Fruit fly (Drosophila melanogaster) whole organism, embryonic: Measurements from ENCODE around the gene Blos4.

Experiments used
- B-H1 ChIP-seq: fragments of 200-800 bp; sonication (Bioruptor generic); IDR thresholded peaks from 3 replicates; pipeline ENCODE4 v1.3.6; 2022; ENCODE audit warnings: missing biosample characterization, missing genetic modification characterization
- C15 ChIP-seq: fragments of 200-800 bp; sonication (Bioruptor generic); IDR thresholded peaks from 3 replicates; pipeline ENCODE4 v1.3.6; 2022; ENCODE audit warnings: missing biosample characterization, missing genetic modification characterization
- CG10267 ChIP-seq: fragments of 200-800 bp; sonication (Bioruptor generic); optimal IDR thresholded peaks from 2 replicates; lab custom pipeline; 2018; ENCODE audit warnings: missing biosample characterization, mild to moderate bottlenecking, missing genetic modification characterization, moderate library complexity
- CG12299 ChIP-seq: fragments of 200-800 bp; sonication (Bioruptor generic); optimal IDR thresholded peaks from 2 replicates; lab custom pipeline; 2018; ENCODE audit warnings: missing biosample characterization, mild to moderate bottlenecking, missing genetic modification characterization
- CG12942 ChIP-seq: fragments of 200-800 bp; sonication (Bioruptor generic); optimal IDR thresholded peaks from 3 replicates; lab custom pipeline; 2016; ENCODE audit warnings: missing biosample characterization, missing genetic modification characterization
- CG13296 ChIP-seq: fragments of 200-800 bp; sonication (Bioruptor generic); optimal IDR thresholded peaks from 3 replicates; lab custom pipeline; 2018; ENCODE audit warnings: missing biosample characterization, mild to moderate bottlenecking, missing genetic modification characterization
- CG13775 ChIP-seq: fragments of 200-800 bp; sonication (Bioruptor generic); optimal IDR thresholded peaks from 3 replicates; lab custom pipeline; 2017; ENCODE audit warnings: missing biosample characterization, mild to moderate bottlenecking, missing genetic modification characterization
- CG14050 ChIP-seq: fragments of 200-800 bp; sonication (Bioruptor generic); IDR thresholded peaks from 3 replicates; pipeline ENCODE4 v1.3.6; 2022; ENCODE audit warnings: missing biosample characterization, missing genetic modification characterization
- CG14965 ChIP-seq: fragments of 200-800 bp; sonication (Bioruptor generic); optimal IDR thresholded peaks from 2 replicates; lab custom pipeline; 2016; ENCODE audit warnings: missing biosample characterization, missing genetic modification characterization, borderline replicate concordance
- CG1647 ChIP-seq: fragments of 200-800 bp; sonication (Bioruptor generic); optimal IDR thresholded peaks from 3 replicates; lab custom pipeline; 2016; ENCODE audit warnings: missing biosample characterization, missing genetic modification characterization
- CG17829 ChIP-seq: fragments of 200-800 bp; optimal IDR thresholded peaks from 2 replicates; lab custom pipeline; 2019; ENCODE audit warnings: missing biosample characterization, mild to moderate bottlenecking, missing genetic modification characterization, moderate library complexity
- CG18619 ChIP-seq: fragments of 200-800 bp; sonication (Bioruptor generic); optimal IDR thresholded peaks from 3 replicates; lab custom pipeline; 2017; ENCODE audit warnings: missing biosample characterization, mild to moderate bottlenecking, missing genetic modification characterization
- CG2120 ChIP-seq: fragments of 200-800 bp; sonication (Bioruptor generic); optimal IDR thresholded peaks from 3 replicates; lab custom pipeline; 2016; ENCODE audit warnings: missing biosample characterization, missing genetic modification characterization
- CG30403 ChIP-seq: fragments of 200-800 bp; sonication (Bioruptor generic); optimal IDR thresholded peaks from 3 replicates; lab custom pipeline; 2016; ENCODE audit warnings: missing biosample characterization, missing genetic modification characterization
- CG3065 ChIP-seq: fragments of 200-800 bp; sonication (Bioruptor generic); optimal IDR thresholded peaks from 2 replicates; lab custom pipeline; 2016; ENCODE audit warnings: missing biosample characterization, missing genetic modification characterization
- CG3726 ChIP-seq: fragments of 200-800 bp; sonication (Bioruptor generic); IDR thresholded peaks from 3 replicates; pipeline ENCODE4, ENCODE4 v1.3.6; 2022; ENCODE audit warnings: missing biosample characterization, missing genetic modification characterization
- CG4617 ChIP-seq: fragments of 200-800 bp; sonication (Bioruptor generic); optimal IDR thresholded peaks from 3 replicates; lab custom pipeline; 2016; ENCODE audit warnings: missing biosample characterization, missing genetic modification characterization, borderline replicate concordance
- CG4707 ChIP-seq: fragments of 200-800 bp; sonication (Bioruptor generic); optimal IDR thresholded peaks from 2 replicates; lab custom pipeline; 2018; ENCODE audit warnings: missing biosample characterization, mild to moderate bottlenecking, missing genetic modification characterization, moderate library complexity
- CG6175 ChIP-seq: fragments of 200-800 bp; sonication (Bioruptor generic); IDR thresholded peaks from 3 replicates; pipeline ENCODE4 v1.3.6; 2022; ENCODE audit warnings: missing biosample characterization, missing genetic modification characterization
- CG8924 ChIP-seq: fragments of 200-800 bp; optimal IDR thresholded peaks from 3 replicates; lab custom pipeline; 2019; ENCODE audit warnings: missing biosample characterization, mild to moderate bottlenecking, missing genetic modification characterization, moderate library complexity
- CG9932 ChIP-seq: fragments of 200-800 bp; sonication (Bioruptor generic); IDR thresholded peaks from 2 replicates; pipeline ENCODE4 v1.3.6; 2022; ENCODE audit warnings: missing biosample characterization, missing genetic modification characterization
- Gsc ChIP-seq: fragments of 200-800 bp; sonication (Bioruptor generic); IDR thresholded peaks from 2 replicates; pipeline ENCODE4 v1.3.6; 2022; ENCODE audit warnings: missing biosample characterization, missing genetic modification characterization
- Gug ChIP-seq: fragments of 200-800 bp; sonication (Bioruptor generic); IDR thresholded peaks from 4 replicates; pipeline ENCODE4 v1.3.6; 2022; ENCODE audit warnings: missing biosample characterization, missing genetic modification characterization
- Hmx ChIP-seq: fragments of 200-800 bp; sonication (Bioruptor generic); optimal IDR thresholded peaks from 2 replicates; lab custom pipeline; 2016; ENCODE audit warnings: missing biosample characterization, missing genetic modification characterization
- Kr ChIP-seq: fragments of 200-800 bp; sonication (Bioruptor generic); optimal IDR thresholded peaks from 2 replicates; lab custom pipeline; 2017; ENCODE audit warnings: missing biosample characterization, mild to moderate bottlenecking, missing genetic modification characterization
- MTF-1 ChIP-seq: fragments of 200-800 bp; sonication (Bioruptor generic); optimal IDR thresholded peaks from 2 replicates; lab custom pipeline; 2018; ENCODE audit warnings: missing biosample characterization, mild to moderate bottlenecking, missing genetic modification characterization, borderline replicate concordance
- Meics ChIP-seq: fragments of 200-800 bp; sonication (Bioruptor generic); optimal IDR thresholded peaks from 2 replicates; lab custom pipeline; 2017; ENCODE audit warnings: missing biosample characterization, mild to moderate bottlenecking, missing genetic modification characterization
- NFAT ChIP-seq: fragments of 200-800 bp; sonication (Bioruptor generic); IDR thresholded peaks from 2 replicates; pipeline ENCODE4 v1.3.6; 2022; ENCODE audit warnings: missing biosample characterization, missing genetic modification characterization
- Nf-YB ChIP-seq: fragments of 200-800 bp; sonication (Bioruptor generic); optimal IDR thresholded peaks from 3 replicates; lab custom pipeline; 2019; ENCODE audit warnings: missing biosample characterization, mild to moderate bottlenecking, missing genetic modification characterization, moderate library complexity
- Oaz ChIP-seq: fragments of 200-800 bp; sonication (Bioruptor generic); IDR thresholded peaks from 2 replicates; pipeline ENCODE4 v1.3.6; 2022; ENCODE audit warnings: missing biosample characterization, missing genetic modification characterization
- al ChIP-seq: fragments of 200-800 bp; sonication (Bioruptor generic); IDR thresholded peaks from 2 replicates; pipeline ENCODE4 v1.3.6; 2022; ENCODE audit warnings: missing biosample characterization, missing genetic modification characterization
- amos ChIP-seq: fragments of 200-800 bp; sonication (Bioruptor generic); IDR thresholded peaks from 2 replicates; pipeline ENCODE4 v1.3.6; 2022; ENCODE audit warnings: missing biosample characterization, missing genetic modification characterization; ENCODE audit not compliant: partially characterized antibody
- btn ChIP-seq: fragments of 200-800 bp; sonication (Bioruptor generic); optimal IDR thresholded peaks from 2 replicates; lab custom pipeline; 2016; ENCODE audit warnings: missing biosample characterization, missing genetic modification characterization
- cato ChIP-seq: fragments of 200-800 bp; sonication (Bioruptor generic); optimal IDR thresholded peaks from 2 replicates; lab custom pipeline; 2016; ENCODE audit warnings: missing biosample characterization, missing genetic modification characterization, borderline replicate concordance
- cwo ChIP-seq: fragments of 200-800 bp; sonication (Bioruptor generic); optimal IDR thresholded peaks from 3 replicates; lab custom pipeline; 2017; ENCODE audit warnings: missing biosample characterization, missing genetic modification characterization, mild to moderate bottlenecking, moderate library complexity, missing genetic modification reagents
- gem ChIP-seq: fragments of 200-800 bp; sonication (Bioruptor generic); optimal IDR thresholded peaks from 2 replicates; lab custom pipeline; 2019; ENCODE audit warnings: missing biosample characterization, mild to moderate bottlenecking, missing genetic modification characterization, moderate library complexity
- h ChIP-seq: fragments of >200 bp; optimal IDR thresholded peaks from 2 replicates; lab custom pipeline; 2017
- hth ChIP-seq: fragments of >200 bp; optimal IDR thresholded peaks from 2 replicates; lab custom pipeline; 2017; ENCODE audit warnings: inconsistent platforms
- kay ChIP-seq: fragments of 200-800 bp; sonication (Bioruptor generic); optimal IDR thresholded peaks from 2 replicates; lab custom pipeline; 2016; ENCODE audit warnings: missing biosample characterization, missing genetic modification characterization
- knrl ChIP-seq: fragments of 200-800 bp; sonication (Bioruptor generic); IDR thresholded peaks from 3 replicates; pipeline ENCODE4 v1.3.6; 2022; ENCODE audit warnings: missing biosample characterization, missing genetic modification characterization; ENCODE audit not compliant: partially characterized antibody
- luna ChIP-seq: fragments of 200-800 bp; sonication (Bioruptor generic); optimal IDR thresholded peaks from 2 replicates; lab custom pipeline; 2016; ENCODE audit warnings: missing biosample characterization, missing genetic modification characterization
- nom ChIP-seq: fragments of 200-800 bp; sonication (Bioruptor generic); optimal IDR thresholded peaks from 2 replicates; lab custom pipeline; 2017; ENCODE audit warnings: missing biosample characterization, missing genetic modification characterization, mild to moderate bottlenecking, moderate library complexity, missing genetic modification reagents
- peb ChIP-seq: fragments of 200-800 bp; sonication (Bioruptor generic); IDR thresholded peaks from 2 replicates; pipeline ENCODE4 v1.3.6; 2022; ENCODE audit warnings: missing biosample characterization, missing genetic modification characterization
- pho ChIP-seq: fragments of 200-800 bp; sonication (Bioruptor generic); optimal IDR thresholded peaks from 2 replicates; lab custom pipeline; 2016; ENCODE audit warnings: missing biosample characterization, missing genetic modification characterization
- pita ChIP-seq: fragments of 200-800 bp; sonication (Bioruptor generic); optimal IDR thresholded peaks from 2 replicates; lab custom pipeline; 2017; ENCODE audit warnings: missing biosample characterization, mild to moderate bottlenecking, missing genetic modification characterization
- pros ChIP-seq: fragments of 200-800 bp; sonication (Bioruptor generic); optimal IDR thresholded peaks from 3 replicates; lab custom pipeline; 2019; ENCODE audit warnings: missing biosample characterization, mild to moderate bottlenecking, missing genetic modification characterization, moderate library complexity
- row ChIP-seq: fragments of 200-800 bp; sonication (Bioruptor generic); IDR thresholded peaks from 3 replicates; pipeline ENCODE4 v1.3.6; 2022; ENCODE audit warnings: missing biosample characterization, missing genetic modification characterization
- run ChIP-seq: fragments of 200-800 bp; sonication (Bioruptor generic); optimal IDR thresholded peaks from 3 replicates; lab custom pipeline; 2018; ENCODE audit warnings: missing biosample characterization, mild to moderate bottlenecking, missing genetic modification characterization
- sim ChIP-seq: fragments of 200-800 bp; sonication (Bioruptor generic); IDR thresholded peaks from 2 replicates; pipeline ENCODE4 v1.3.6; 2022; ENCODE audit warnings: missing biosample characterization, missing genetic modification characterization
- sob ChIP-seq: fragments of 200-800 bp; sonication (Bioruptor generic); IDR thresholded peaks from 2 replicates; pipeline ENCODE4 v1.3.6; 2022; ENCODE audit warnings: missing biosample characterization, missing genetic modification characterization
- wor ChIP-seq: fragments of 200-800 bp; sonication (Bioruptor generic); IDR thresholded peaks from 2 replicates; pipeline ENCODE4 v1.3.6; 2022; ENCODE audit warnings: missing biosample characterization, missing genetic modification characterization

Blos4 gene

DNA sequence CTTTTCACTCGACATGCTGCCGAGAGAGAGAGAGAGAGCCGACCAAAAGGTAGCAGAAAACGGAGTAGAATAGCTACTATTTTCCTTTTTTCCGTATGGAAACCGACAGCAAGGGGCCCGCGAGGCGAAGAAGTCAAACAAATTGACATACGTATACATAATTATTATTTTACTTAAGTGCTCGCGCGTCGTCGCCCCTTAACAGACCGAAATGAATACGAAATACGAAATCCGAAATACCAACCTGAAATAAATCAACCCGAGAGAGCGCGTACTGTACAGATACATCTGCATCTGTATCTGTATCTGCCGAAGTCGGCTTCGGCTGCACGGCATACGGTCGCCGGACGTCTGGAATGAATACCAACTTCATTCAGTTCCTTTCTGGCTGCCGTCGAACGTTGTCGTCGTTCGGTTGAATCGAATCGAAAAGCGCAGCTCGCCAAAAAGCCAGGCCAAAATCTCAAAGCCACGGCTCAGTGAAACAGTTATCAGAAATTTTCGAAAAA is 21.3 kb upstream of the Blos4 start (continued):
- no peak for TF ChIP-seq CG3065 (GFP tag; lab: Kevin White, UChicago)
- TF ChIP-seq CG14050 (GFP tag; lab: Robert Waterston, UW) = peak; percentile 42; the same call in 2 of the 3 replicates
- no peak for TF ChIP-seq CG13775 (GFP tag; lab: Kevin White, UChicago)
- TF ChIP-seq Oaz = no peak
- no peak for TF ChIP-seq CG12942 (GFP tag; lab: Kevin White, UChicago)
- TF ChIP-seq cato (GFP tag; lab: Kevin White, UChicago) = no peak
- TF ChIP-seq Meics (GFP tag; lab: Kevin White, UChicago) = peak; percentile 47
- no peak; the same call in 2 of the 3 replicates for TF ChIP-seq B-H1 (GFP tag; lab: Robert Waterston, UW)
- no peak for TF ChIP-seq luna (GFP tag; lab: Kevin White, UChicago)
- TF ChIP-seq CG18619 (GFP tag; lab: Kevin White, UChicago) = no peak
- no peak for TF ChIP-seq Gsc (GFP tag; lab: Robert Waterston, UW)
- peak; percentile 41; the same call in 1 of the 2 replicates for TF ChIP-seq sob (GFP tag; lab: Robert Waterston, UW)
- no peak for TF ChIP-seq CG30403
- no peak for TF ChIP-seq wor (GFP tag; lab: Robert Waterston, UW)
- peak; percentile 43 for TF ChIP-seq CG13296
- peak; percentile 70 for TF ChIP-seq CG17829
- peak; percentile 18 for TF ChIP-seq run (tag; lab: Kevin White, UChicago)
- TF ChIP-seq NFAT (GFP tag; lab: Robert Waterston, UW) = peak; percentile 64
- no peak for TF ChIP-seq CG10267 (tag; lab: Kevin White, UChicago)
- TF ChIP-seq CG1647 (GFP tag; lab: Kevin White, UChicago) = peak; percentile 36
- peak; percentile 35 for TF ChIP-seq pho (GFP tag; lab: Kevin White, UChicago)
- TF ChIP-seq CG12299 (tag; lab: Kevin White, UChicago) = peak; percentile 30
- no peak for TF ChIP-seq CG3726 (GFP tag; lab: Robert Waterston, UW)
- no peak for TF ChIP-seq h
- TF ChIP-seq CG6175 (GFP tag; lab: Robert Waterston, UW) = peak; percentile 57; the same call in 2 of the 3 replicates
- TF ChIP-seq CG4707 = peak; percentile 46
- peak; percentile 77 for TF ChIP-seq MTF-1 (GFP tag; lab: Kevin White, UChicago)
- peak; percentile 60; the same call in 1 of the 2 replicates for TF ChIP-seq amos (GFP tag; lab: Robert Waterston, UW)
- no peak for TF ChIP-seq Nf-YB (GFP tag; lab: Kevin White, UChicago)
- no peak for TF ChIP-seq gem (tag; lab: Kevin White, UChicago)
- TF ChIP-seq CG14965 (GFP tag; lab: Kevin White, UChicago) = no peak
- peak; percentile 43 for TF ChIP-seq CG2120 (GFP tag; lab: Kevin White, UChicago)
- TF ChIP-seq cwo (GFP tag; lab: Kevin White, UChicago) = peak; percentile 18
- 0 out of 2 replicates have a peak, but pooled peaks have one; percentile 9 for TF ChIP-seq peb (GFP tag; lab: Robert Waterston, UW)
- no peak; the same call in 1 of the 2 replicates for TF ChIP-seq sim (GFP tag; lab: Robert Waterston, UW)
- no peak for TF ChIP-seq kay (GFP tag; lab: Kevin White, UChicago)
- peak; percentile 99 for TF ChIP-seq pros (GFP tag; lab: Kevin White, UChicago)
- peak; percentile 30; the same call in 1 of the 3 replicates for TF ChIP-seq row (GFP tag; lab: Robert Waterston, UW)
- TF ChIP-seq nom (GFP tag; lab: Kevin White, UChicago) = peak; percentile 63
- TF ChIP-seq CG4617 (GFP tag; lab: Kevin White, UChicago) = no peak
- TF ChIP-seq knrl (GFP tag; lab: Robert Waterston, UW) = peak; percentile 42; the same call in 1 of the 3 replicates
- TF ChIP-seq CG9932 (GFP tag; lab: Robert Waterston, UW) = peak; percentile 48; the same call in 1 of the 2 replicates
- no peak for TF ChIP-seq hth (lab: Kevin White, UChicago)
- peak; percentile 70 for TF ChIP-seq Kr (GFP tag; lab: Kevin White, UChicago)
- TF ChIP-seq CG8924 (tag; lab: Kevin White, UChicago) = peak; percentile 62
- TF ChIP-seq Hmx (GFP tag; lab: Kevin White, UChicago) = no peak
- peak; percentile 61; the same call in 2 of the 4 replicates for TF ChIP-seq Gug
- 0 out of 3 replicates have a peak, but pooled peaks have one; percentile 16 for TF ChIP-seq C15 (GFP tag; lab: Robert Waterston, UW)
- TF ChIP-seq pita (GFP tag; lab: Kevin White, UChicago) = no peak
- no peak for TF ChIP-seq al
- TF ChIP-seq btn (GFP tag; lab: Kevin White, UChicago) = peak; percentile 30
